Worm (Caenorhabditis elegans): ENCODE data around the gene C50B8.4.

C50B8.4 gene

DNA sequence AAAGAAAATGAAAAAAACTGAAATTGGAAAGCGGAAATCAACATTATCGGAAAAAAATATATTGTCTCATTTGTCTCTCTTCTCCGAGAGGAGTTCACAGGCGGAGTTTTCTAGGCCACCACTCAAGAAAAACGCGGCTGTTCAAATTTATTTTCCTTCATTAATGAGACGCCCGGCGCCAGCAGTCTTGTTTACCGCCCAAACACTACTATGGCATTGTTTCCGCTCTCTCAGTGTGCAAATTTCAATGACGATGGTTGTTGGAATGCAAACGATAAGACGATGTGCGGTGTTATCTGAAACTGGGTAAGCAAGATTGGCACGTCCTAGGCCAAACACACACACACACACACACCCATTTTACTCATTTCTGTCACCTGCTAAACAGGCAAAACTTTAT is 15.1 kb upstream of the C50B8.4 start, which contains the start of gene cav-2 (continued):
- TF ChIP-seq elt-2 (tag; optimal IDR thresholded peaks at IDR 0.05) (peak; percentile 80), isw-1 (GFP tag; IDR thresholded peaks at IDR 0.05) (peak; percentile 79), grh-1 (GFP tag; IDR thresholded peaks at IDR 0.05) (peak; percentile 88), efl-1 (optimal IDR thresholded peaks at IDR 0.05) (peak; percentile 89 to 97), efl-1 (GFP tag; optimal IDR thresholded peaks at IDR 0.05 in 1 of 2) (peak; percentile 97 to 99), unc-62 (GFP tag; optimal IDR thresholded peaks at IDR 0.05) (no peak), unc-30 (tag; optimal IDR thresholded peaks at IDR 0.05) (no peak), lin-15B (tag; optimal IDR thresholded peaks at IDR 0.05) (peak; percentile 71), mep-1 (tag; optimal IDR thresholded peaks at IDR 0.05) (peak; percentile 68), nhr-84 (tag; optimal IDR thresholded peaks at IDR 0.05) (no peak), zip-4 (GFP tag; optimal IDR thresholded peaks at IDR 0.05) (peak; percentile 74), lin-13 (GFP tag; optimal IDR thresholded peaks at IDR 0.05) (peak; percentile 65), tlp-1 (tag; optimal IDR thresholded peaks at IDR 0.05) (no peak), ets-5 (GFP tag; IDR thresholded peaks at IDR 0.05) (no peak), egl-27 (tag; optimal IDR thresholded peaks at IDR 0.05) (no peak), nhr-76 (tag; optimal IDR thresholded peaks at IDR 0.05) (no peak), ama-1 (optimal IDR thresholded peaks at IDR 0.05) (no peak), mef-2 (tag; optimal IDR thresholded peaks at IDR 0.05) (no peak), fkh-8 (tag; optimal IDR thresholded peaks at IDR 0.05) (peak; percentile 76), F16B12.6 (tag; optimal IDR thresholded peaks at IDR 0.05) (no peak), ztf-4 (tag; optimal IDR thresholded peaks at IDR 0.05) (no peak), unc-130 (tag; optimal IDR thresholded peaks at IDR 0.05) (peak; percentile 60), ceh-90 (tag; optimal IDR thresholded peaks at IDR 0.05) (peak; percentile 97), ceh-8 (GFP tag; optimal IDR thresholded peaks at IDR 0.05) (peak; percentile 64), Y116A8C.19 (tag; optimal IDR thresholded peaks at IDR 0.05; ENCODE audit: borderline replicate concordance) (peak; percentile 66), snu-23 (GFP tag; optimal IDR thresholded peaks at IDR 0.05) (peak; percentile 87), C34B4.2 (tag; optimal IDR thresholded peaks at IDR 0.05) (peak; percentile 27), C16A3.4 (tag; optimal IDR thresholded peaks at IDR 0.05) (peak; percentile 63), C04F5.9 (tag; optimal IDR thresholded peaks at IDR 0.05) (peak; percentile 74), lin-39 (tag; optimal IDR thresholded peaks at IDR 0.05) (peak; percentile 68), aly-2 (tag; optimal IDR thresholded peaks at IDR 0.05) (no peak), lin-14 (GFP tag; optimal IDR thresholded peaks at IDR 0.05) (peak; percentile 82), nhr-11 (tag; optimal IDR thresholded peaks at IDR 0.05) (peak; percentile 50), egl-13 (tag; optimal IDR thresholded peaks at IDR 0.05) (peak; percentile 94), dpl-1 (GFP tag; optimal IDR thresholded peaks at IDR 0.05) (peak; percentile 92 to 99 (median 96)), lir-3 (tag; optimal IDR thresholded peaks at IDR 0.05; ENCODE audit: poor library complexity) (peak; percentile 96), swsn-7 (tag; optimal IDR thresholded peaks at IDR 0.05) (peak; percentile 86)

DNA sequence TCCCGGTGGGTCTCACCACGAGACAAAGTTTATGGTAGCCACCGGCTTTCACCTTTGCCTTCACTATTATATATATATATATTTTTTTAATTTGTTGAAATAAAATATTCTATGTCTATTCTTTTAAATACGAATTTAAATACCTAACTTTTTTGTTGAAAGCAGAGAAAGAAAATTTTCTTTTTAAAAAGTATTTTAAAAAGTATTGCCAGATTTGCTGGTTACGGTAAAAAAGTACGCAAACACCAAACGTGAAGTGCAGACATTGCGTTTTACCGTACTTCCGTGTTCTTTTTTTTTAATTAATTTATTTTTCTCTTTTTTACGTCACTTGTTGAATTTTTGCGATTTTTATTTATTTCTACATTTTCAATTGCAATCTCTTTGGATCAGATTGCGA is 11.8 kb upstream of the C50B8.4 start, which contains the start of gene C56A3.8:
TSS of gene C56A3.8 (plus strand) at position 301 of the 400 bp plus-strand sequence.
- no peak for TF ChIP-seq vab-15 (tag; optimal IDR thresholded peaks at IDR 0.05)
- no peak for TF ChIP-seq ets-5 (GFP tag; IDR thresholded peaks at IDR 0.05)
- no peak for TF ChIP-seq nhr-77 (tag; optimal IDR thresholded peaks at IDR 0.05)
- no peak for TF ChIP-seq blmp-1 (tag; optimal IDR thresholded peaks at IDR 0.05)
- TF ChIP-seq pag-3 (tag; optimal IDR thresholded peaks at IDR 0.05; ENCODE audit: borderline replicate concordance, insufficient read depth): no peak
- no peak for TF ChIP-seq lin-35 (GFP tag; optimal IDR thresholded peaks at IDR 0.05)
- TF ChIP-seq nhr-11 (tag; optimal IDR thresholded peaks at IDR 0.05): no peak
- no peak for TF ChIP-seq fkh-10 (GFP tag; optimal IDR thresholded peaks at IDR 0.05)
- no peak for TF ChIP-seq Y116A8C.19 (tag; optimal IDR thresholded peaks at IDR 0.05; ENCODE audit: borderline replicate concordance)
- no peak for TF ChIP-seq lir-3 (tag; optimal IDR thresholded peaks at IDR 0.05; ENCODE audit: poor library complexity)
- no peak for TF ChIP-seq unc-86 (tag; optimal IDR thresholded peaks at IDR 0.05)
- no peak for TF ChIP-seq ces-1 (GFP tag; optimal IDR thresholded peaks at IDR 0.05)
- no peak for TF ChIP-seq grh-1 (GFP tag; IDR thresholded peaks at IDR 0.05)
- TF ChIP-seq pqm-1 (tag; optimal IDR thresholded peaks at IDR 0.05): no peak
- no peak for TF ChIP-seq ztf-4 (tag; optimal IDR thresholded peaks at IDR 0.05)

All from whole organism, L1 larva.